Fruit fly (Drosophila melanogaster): ENCODE data around the gene CG14913.

Gene CG14913

dm6 chr2L:11038918-11039317, 22.1 kb downstream of the CG14913 start:
- TF ChIP-seq CTCF (optimal IDR thresholded peaks at IDR 0.05) (no peak), CG8478 (optimal IDR thresholded peaks at IDR 0.05) (no peak)

- TF ChIP-seq CG8478 (optimal IDR thresholded peaks at IDR 0.05) = no peak
- no peak for TF ChIP-seq CTCF (optimal IDR thresholded peaks at IDR 0.05)
Observed at dm6 chr2L:11039548-11040144, 22.9 kb downstream of the CG14913 start.

- TF ChIP-seq CTCF (optimal IDR thresholded peaks at IDR 0.05) = no peak
- TF ChIP-seq CG8478 (optimal IDR thresholded peaks at IDR 0.05) = no peak
Observed at dm6 chr2L:11041074-11041473, 24.3 kb downstream of the CG14913 start.

dm6 chr2L:11041785-11042184, 25.0 kb downstream of the CG14913 start:
- TF ChIP-seq CTCF (optimal IDR thresholded peaks at IDR 0.05) = no peak
- no peak for TF ChIP-seq CG8478 (optimal IDR thresholded peaks at IDR 0.05)

DNA sequence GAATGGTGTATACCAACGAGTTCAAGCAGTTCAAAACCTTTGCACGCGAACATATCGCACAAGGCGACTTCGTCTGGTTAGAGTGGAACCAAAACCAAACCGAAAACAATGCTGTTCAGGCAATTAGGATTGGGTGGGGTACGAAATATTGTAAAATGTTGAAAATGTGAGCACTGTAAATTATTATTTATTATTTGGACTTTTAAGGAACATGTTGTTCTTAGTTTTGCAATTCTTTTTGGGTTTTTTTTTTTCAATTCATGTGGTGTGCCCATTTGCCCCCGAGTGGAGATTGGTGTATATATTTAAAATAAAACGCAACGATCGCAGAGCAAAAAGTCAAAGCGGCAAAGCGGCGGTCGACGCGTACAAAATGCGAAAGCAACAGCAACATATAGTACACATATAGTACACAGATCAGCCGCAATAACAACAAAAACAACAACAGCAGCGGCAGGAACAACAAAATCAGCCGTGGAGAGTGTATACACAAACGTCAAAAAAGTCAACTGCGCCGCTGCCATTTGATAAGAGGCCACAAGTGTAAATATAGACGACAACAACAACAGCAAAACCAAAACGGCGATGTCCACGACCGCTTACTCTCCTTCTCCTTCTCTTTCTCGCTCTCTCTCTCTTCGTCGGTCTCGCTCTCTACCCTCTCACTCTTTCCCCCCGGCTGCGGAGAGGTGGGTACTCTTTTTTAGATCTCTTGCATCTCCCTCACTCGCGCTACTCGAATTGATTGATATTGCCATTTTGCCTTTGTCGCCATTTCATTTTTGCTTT, 28.1 kb downstream of the CG14913 start:
- no peak for TF ChIP-seq CG8478 (optimal IDR thresholded peaks at IDR 0.05)
- TF ChIP-seq CTCF (optimal IDR thresholded peaks at IDR 0.05) = no peak

DNA sequence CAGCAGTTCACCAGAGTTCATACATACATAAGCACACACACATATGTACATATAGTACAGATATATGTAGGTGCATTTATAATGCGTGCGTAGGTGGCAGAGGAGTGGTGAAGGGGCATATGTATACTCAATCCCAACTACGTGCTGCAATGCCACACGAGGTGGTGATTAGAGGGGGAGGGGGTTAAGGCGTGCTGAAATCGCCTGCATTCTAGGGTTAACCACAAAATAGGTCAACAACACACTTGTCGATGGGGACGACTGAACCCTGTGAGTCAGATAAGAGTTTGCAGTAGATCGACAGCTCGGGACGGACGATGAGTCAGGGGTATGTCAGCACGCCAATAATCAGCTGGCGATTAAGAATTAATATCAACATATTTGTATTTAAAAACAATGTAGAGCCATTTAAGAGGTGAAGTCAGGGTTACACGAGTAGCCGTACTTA, 28.7 kb downstream of the CG14913 start:
- TF ChIP-seq CTCF (optimal IDR thresholded peaks at IDR 0.05) = no peak
- no peak for TF ChIP-seq CG8478 (optimal IDR thresholded peaks at IDR 0.05)

DNA sequence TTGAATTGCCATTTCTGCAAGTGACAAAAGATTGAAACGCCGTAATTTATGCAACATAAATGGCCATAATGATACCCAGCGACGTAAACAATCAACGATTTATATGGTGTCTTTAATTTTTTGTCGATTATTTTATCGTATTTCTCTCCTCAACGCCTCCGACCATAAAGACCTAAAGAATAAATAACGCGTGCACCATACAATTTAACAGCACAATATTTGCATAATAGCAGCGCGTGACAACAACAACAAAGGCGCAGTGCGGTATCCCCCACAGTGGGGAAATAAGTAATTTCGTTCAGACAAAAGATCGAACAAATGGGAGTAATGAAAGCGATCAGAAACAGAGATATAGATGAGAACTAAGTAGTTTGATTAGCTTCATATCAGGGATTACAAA, 29.3 kb downstream of the CG14913 start:
- TF ChIP-seq CG8478 (optimal IDR thresholded peaks at IDR 0.05) = no peak
- no peak for TF ChIP-seq CTCF (optimal IDR thresholded peaks at IDR 0.05)

DNA sequence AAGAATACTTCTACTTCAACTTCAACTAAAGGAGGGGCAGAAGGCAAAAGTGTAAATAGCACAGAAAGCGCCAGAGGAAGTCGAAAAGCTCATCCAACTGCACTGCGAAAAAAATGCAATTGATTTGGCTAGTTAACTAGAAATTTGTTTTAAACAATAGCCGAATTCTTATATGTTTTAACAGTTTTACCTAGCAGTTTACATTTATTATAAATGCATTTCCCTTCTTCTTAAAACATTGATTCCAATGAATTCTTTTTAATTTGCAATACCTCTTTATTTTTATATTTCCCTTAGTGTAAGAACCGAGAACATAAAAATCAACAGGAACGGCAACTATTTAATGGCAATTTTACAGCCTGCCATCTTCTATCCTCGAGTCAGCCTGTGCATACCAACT, 31.5 kb downstream of the CG14913 start:
- TF ChIP-seq CTCF (optimal IDR thresholded peaks at IDR 0.05) = no peak
- TF ChIP-seq CG8478 (optimal IDR thresholded peaks at IDR 0.05) = no peak

- no peak for TF ChIP-seq CG8478 (optimal IDR thresholded peaks at IDR 0.05)
- TF ChIP-seq CTCF (optimal IDR thresholded peaks at IDR 0.05) = no peak
Observed at dm6 chr2L:11049723-11050122, 32.9 kb downstream of the CG14913 start.

DNA sequence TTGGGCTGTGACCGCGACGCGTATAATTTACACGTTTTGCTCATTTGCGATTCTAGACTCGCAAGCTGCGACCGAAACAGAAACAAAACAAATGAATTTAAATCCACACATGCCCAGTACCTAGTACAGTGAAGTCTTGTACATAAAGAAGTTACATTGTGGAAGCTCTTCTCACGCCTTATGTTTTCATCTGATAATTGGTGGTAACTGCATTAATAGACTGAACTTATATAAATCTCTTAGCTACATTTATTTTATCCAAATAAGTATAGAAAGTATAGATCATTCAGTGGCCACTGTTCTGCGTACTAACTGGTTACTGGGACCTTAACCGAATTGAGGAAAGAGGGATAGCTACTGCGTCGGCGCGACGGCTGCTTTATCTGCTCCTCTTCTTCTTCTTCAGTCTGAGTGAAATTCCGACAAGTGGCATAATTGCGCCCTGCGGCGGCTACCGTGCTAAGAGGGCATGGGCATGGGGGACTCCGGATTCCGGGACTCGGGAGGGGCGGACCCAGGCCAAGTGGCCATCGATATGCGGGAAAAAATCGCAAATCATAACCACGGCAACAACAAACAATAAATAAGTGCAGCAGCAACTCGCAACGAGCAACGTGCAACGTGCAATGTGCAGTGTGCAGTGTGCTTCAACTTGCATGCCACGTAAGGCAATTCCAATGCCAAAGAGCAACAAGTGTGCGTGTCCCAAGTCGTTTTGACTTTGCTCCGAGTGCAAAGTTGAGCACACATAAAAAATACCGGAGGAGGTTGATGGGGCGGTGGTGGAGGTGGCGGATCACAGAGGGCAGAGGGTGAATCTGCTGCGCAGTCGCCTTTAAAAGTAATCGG, 35.1 kb downstream of the CG14913 start:
- TF ChIP-seq CG8478 (optimal IDR thresholded peaks at IDR 0.05) (no peak), CTCF (optimal IDR thresholded peaks at IDR 0.05) (no peak)

DNA sequence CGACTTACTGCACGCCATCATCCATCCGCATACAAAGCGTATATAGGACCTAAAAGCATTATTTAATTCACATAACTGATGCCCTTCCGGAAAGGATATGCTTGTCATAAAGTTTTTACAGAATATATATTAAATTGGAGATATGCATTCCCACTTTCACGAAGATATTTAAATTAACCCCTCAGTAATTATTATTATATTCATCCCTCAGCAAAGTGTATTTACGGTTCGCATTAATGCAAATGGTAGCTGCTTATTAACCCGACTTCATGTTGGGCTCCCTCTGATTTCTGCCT, 35.6 kb downstream of the CG14913 start:
- TF ChIP-seq CTCF (optimal IDR thresholded peaks at IDR 0.05) (no peak), CG8478 (optimal IDR thresholded peaks at IDR 0.05) (no peak)

dm6 chr2L:11053018-11053807, 36.4 kb downstream of the CG14913 start:
- TF ChIP-seq CTCF (optimal IDR thresholded peaks at IDR 0.05) = no peak
- no peak for TF ChIP-seq CG8478 (optimal IDR thresholded peaks at IDR 0.05)

dm6 chr2L:11056791-11057332, 40.1 kb downstream of the CG14913 start:
- TF ChIP-seq CG8478 (optimal IDR thresholded peaks at IDR 0.05) (no peak), CTCF (optimal IDR thresholded peaks at IDR 0.05) (no peak)

DNA sequence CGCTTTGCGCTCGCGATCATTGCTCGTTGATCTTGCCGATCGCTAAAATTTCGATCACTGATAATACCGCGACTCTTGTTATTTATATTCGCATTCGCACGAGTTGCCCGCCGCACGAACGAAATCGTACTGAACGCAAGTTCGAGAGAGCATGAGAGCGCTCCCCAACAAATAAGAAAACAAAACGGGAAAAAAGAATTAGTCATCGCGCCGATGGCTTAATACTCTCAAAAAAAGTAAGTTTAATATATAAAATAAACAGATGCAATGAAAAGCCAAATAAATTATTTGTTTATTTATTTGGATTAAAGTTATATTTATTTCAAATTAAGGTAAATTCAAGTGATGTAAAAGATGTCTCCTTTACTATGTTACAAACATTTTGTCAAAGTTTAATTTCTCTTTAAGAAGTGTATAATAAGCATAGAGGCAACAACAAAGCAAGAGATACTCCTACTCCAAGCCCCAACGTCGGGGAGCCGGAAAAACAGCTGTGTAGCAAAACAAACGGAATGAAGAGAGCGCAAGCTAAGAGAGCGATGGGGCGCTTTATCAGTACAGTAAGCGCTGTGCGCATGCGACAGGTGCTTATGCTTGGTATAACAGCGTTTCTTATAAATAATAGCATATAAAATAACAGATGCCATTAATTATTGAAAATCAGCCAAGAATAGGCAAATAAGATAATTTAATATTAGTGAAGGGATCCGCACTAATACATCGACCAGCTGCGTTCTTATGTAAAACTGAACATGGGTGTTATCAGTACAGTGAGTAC, 40.7 kb downstream of the CG14913 start:
- TF ChIP-seq CTCF (optimal IDR thresholded peaks at IDR 0.05) (no peak), CG8478 (optimal IDR thresholded peaks at IDR 0.05) (no peak)

All from S2 (cell line).